Worm (Caenorhabditis elegans) whole organism, L1 larva: Measurements from ENCODE around the gene hmg-1.2.

ENCODE experiments used
- ceh-63 ChIP-seq: fragments of 200-800 bp; sonication (Bioruptor generic); optimal IDR thresholded peaks from 2 replicates; lab custom pipeline; 2018; ENCODE audit warnings: mild to moderate bottlenecking, missing genetic modification characterization, missing compliant biosample characterization
- ceh-82 ChIP-seq, 3 experiments: fragments of 150-350 bp in 1 of 3; sonication (generic microtip) in 2 of 3; optimal IDR thresholded peaks; 2 replicates each; lab custom pipeline; 2014 to 2017; ENCODE audit warnings: missing biosample characterization in 3 of 3, missing genetic modification characterization in 3 of 3
- jun-1 ChIP-seq: fragments of 150-350 bp; optimal IDR thresholded peaks from 2 replicates; lab custom pipeline; 2014; ENCODE audit warnings: missing biosample characterization, missing genetic modification reagents, missing genetic modification characterization
- lsy-2 ChIP-seq, 2 experiments: fragments of 150-350 bp; optimal IDR thresholded peaks; 2 replicates each; lab custom pipeline; 2014; ENCODE audit warnings: missing biosample characterization in 2 of 2, missing genetic modification characterization in 2 of 2
- mdl-1 ChIP-seq, 2 experiments: fragments of 150-350 bp; optimal IDR thresholded peaks; 2 replicates each; lab custom pipeline; 2014 to 2017; ENCODE audit warnings: missing biosample characterization in 2 of 2, missing genetic modification characterization in 2 of 2, inconsistent platforms in 1 of 2
- nhr-11 ChIP-seq: fragments of 150-350 bp; optimal IDR thresholded peaks from 2 replicates; lab custom pipeline; 2014; ENCODE audit warnings: missing biosample characterization, missing genetic modification characterization
- nhr-28 ChIP-seq: fragments of 150-350 bp; optimal IDR thresholded peaks from 2 replicates; lab custom pipeline; 2014; ENCODE audit warnings: missing biosample characterization, missing genetic modification characterization
- snpc-4 ChIP-seq: fragments of 150-350 bp; optimal IDR thresholded peaks from 2 replicates; lab custom pipeline; 2014; ENCODE audit warnings: missing biosample characterization, missing genetic modification characterization
- sox-4 ChIP-seq: sonication (generic microtip); optimal IDR thresholded peaks from 2 replicates; lab custom pipeline; 2016; ENCODE audit warnings: missing genetic modification characterization, missing compliant biosample characterization
- sup-37 ChIP-seq: fragments of 200-800 bp; sonication (Bioruptor generic); optimal IDR thresholded peaks from 2 replicates; lab custom pipeline; 2018; ENCODE audit warnings: mild to moderate bottlenecking, missing genetic modification characterization, missing compliant biosample characterization
- unc-98 ChIP-seq: fragments of 200-800 bp; sonication (Bioruptor generic); IDR thresholded peaks from 2 replicates; pipeline ENCODE4 v1.3.6; 2022; ENCODE audit warnings: missing genetic modification characterization, missing compliant biosample characterization
- ztf-11 ChIP-seq, 2 experiments: sonication (generic microtip); optimal IDR thresholded peaks; 2 replicates each; lab custom pipeline; 2016 to 2017; ENCODE audit warnings: missing genetic modification characterization in 2 of 2, missing biosample characterization in 1 of 2, missing compliant biosample characterization in 1 of 2

ce11 chrIII:6324139-6324538 lies 44.0 kb downstream of the hmg-1.2 start, which contains the start of gene C56G2.5:
- TF ChIP-seq mdl-1 (tag; optimal IDR thresholded peaks at IDR 0.05; lab: Kevin White, UChicago) (no peak), nhr-28 (tag; lab: Kevin White, UChicago) (no peak), ceh-82 (tag; optimal IDR thresholded peaks at IDR 0.05; lab: Kevin White, UChicago) (no peak), snpc-4 (tag; lab: Kevin White, UChicago) (no peak), sox-4 (tag; lab: Kevin White, UChicago) (no peak), sup-37 (GFP tag; lab: Kevin White, UChicago) (no peak), jun-1 (tag; lab: Kevin White, UChicago) (no peak), ceh-63 (no peak), lsy-2 (tag; optimal IDR thresholded peaks at IDR 0.05; lab: Kevin White, UChicago) (no peak), nhr-11 (no peak), unc-98 (GFP tag; lab: Robert Waterston, UW) (no peak), ztf-11 (tag; optimal IDR thresholded peaks at IDR 0.05; lab: Kevin White, UChicago) (no peak)
